Worm (Caenorhabditis elegans) whole organism, early embryonic: Measurements from ENCODE around the gene str-113.

Experiments used
- ama-1 ChIP-seq: fragments of 150-350 bp; optimal IDR thresholded peaks from 2 replicates; lab custom pipeline; 2014
- ceh-13 ChIP-seq: fragments of 200-800 bp; sonication (Bioruptor generic); optimal IDR thresholded peaks from 2 replicates; lab custom pipeline; 2018; ENCODE audit warnings: mild to moderate bottlenecking, missing genetic modification characterization, missing compliant biosample characterization
- ceh-36 ChIP-seq: sonication (generic microtip); optimal IDR thresholded peaks from 2 replicates; lab custom pipeline; 2016; ENCODE audit warnings: missing genetic modification characterization, inconsistent platforms, missing compliant biosample characterization
- hnd-1 ChIP-seq: sonication (generic microtip); optimal IDR thresholded peaks from 2 replicates; lab custom pipeline; 2016; ENCODE audit warnings: missing genetic modification characterization, missing compliant biosample characterization

DNA sequence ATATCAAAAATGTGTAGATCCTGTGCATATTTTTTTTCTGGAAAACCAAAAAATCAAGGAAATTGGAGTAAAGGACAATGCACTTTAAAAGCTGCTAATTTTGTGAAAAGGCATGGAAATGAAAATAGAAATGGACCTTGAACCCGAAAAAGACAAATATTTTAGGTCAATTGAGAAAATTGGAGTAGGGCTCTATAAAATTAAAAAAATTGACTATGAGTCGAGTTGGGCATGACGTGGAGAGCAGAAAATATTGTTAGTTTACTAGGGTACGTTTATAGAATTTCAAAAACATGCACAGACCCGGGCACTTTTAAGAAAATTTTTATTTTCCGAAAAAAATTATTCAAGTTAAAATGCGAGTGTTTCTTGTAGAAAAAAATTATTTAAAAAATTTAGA, 7.3 kb downstream of the str-113 start, which contains the start of gene acr-23:
- no peak for TF ChIP-seq ama-1 (lab: Kevin White, UChicago)
- no peak for TF ChIP-seq hnd-1 (tag; lab: Kevin White, UChicago)
- TF ChIP-seq ceh-13 = no peak
- no peak for TF ChIP-seq ceh-36
